Fruit fly (Drosophila melanogaster) whole organism: ENCODE data around the gene CG6244.

Experiments used
- CG8478 ChIP-seq: fragments of >200 bp; optimal IDR thresholded peaks from 2 replicates; lab custom pipeline; 2018; ENCODE audit warnings: inconsistent platforms
- Dll ChIP-seq: fragments of >200 bp; optimal IDR thresholded peaks from 2 replicates; lab custom pipeline; 2017
- EcR ChIP-seq, 2 experiments: fragments of >200 bp; optimal IDR thresholded peaks; 2 replicates each; lab custom pipeline; 2017; ENCODE audit warnings: missing biosample characterization in 2 of 2, missing genetic modification characterization in 2 of 2, missing genetic modification reagents in 2 of 2
- pan ChIP-seq: fragments of >200 bp; optimal IDR thresholded peaks from 2 replicates; lab custom pipeline; 2017
- psq ChIP-seq: fragments of >200 bp; optimal IDR thresholded peaks from 2 replicates; lab custom pipeline; 2017
- usp ChIP-seq: fragments of >200 bp; optimal IDR thresholded peaks from 2 replicates; lab custom pipeline; 2017; ENCODE audit warnings: missing biosample characterization, missing genetic modification characterization, mixed read lengths

CG6244 gene

DNA sequence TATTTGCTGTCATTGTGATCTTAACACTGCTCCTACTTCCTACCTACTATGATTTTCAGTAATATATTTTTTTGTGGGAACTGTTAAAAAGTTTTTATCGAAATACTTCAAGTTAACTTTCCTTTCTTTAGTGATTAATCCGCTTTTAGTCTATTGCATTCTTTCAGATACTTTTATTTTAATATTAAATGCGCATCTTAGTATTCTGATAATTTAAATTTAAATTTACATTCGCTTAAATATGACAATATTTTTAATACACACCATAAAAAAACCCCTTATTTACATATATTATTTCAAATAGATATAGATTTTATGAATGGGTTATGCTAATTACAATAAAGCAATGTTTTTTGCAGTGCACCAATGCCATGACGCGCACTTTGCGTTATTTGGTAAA lies 36.5 kb downstream of the CG6244 start:
- TF ChIP-seq EcR (GFP tag; optimal IDR thresholded peaks at IDR 0.05; lab: Kevin White, UChicago) = no peak
- no peak for TF ChIP-seq psq (lab: Kevin White, UChicago)
- TF ChIP-seq Dll (lab: Kevin White, UChicago) = no peak
- TF ChIP-seq CG8478 (lab: Kevin White, UChicago) = no peak
- no peak for TF ChIP-seq pan
- TF ChIP-seq usp (GFP tag; lab: Kevin White, UChicago) = no peak

DNA sequence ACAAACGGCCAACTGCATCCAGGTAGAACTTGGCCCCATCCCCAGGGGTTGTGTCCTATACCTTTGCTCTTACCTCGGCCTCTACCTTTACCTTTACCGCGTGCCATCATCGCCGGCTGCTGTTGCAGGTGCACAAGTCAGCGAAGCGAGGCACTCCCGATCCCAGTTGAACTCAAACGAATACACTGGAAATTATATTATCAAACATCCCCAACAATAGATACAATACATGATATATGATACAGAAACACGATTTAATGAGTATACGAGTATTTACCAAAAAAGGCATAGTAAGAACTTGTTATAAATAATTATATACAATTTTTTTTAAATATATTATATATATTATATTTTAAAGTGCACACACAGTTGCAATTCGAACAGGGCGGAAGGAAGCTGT lies 39.1 kb downstream of the CG6244 start:
- no peak for TF ChIP-seq usp (GFP tag; lab: Kevin White, UChicago)
- no peak for TF ChIP-seq EcR (GFP tag; optimal IDR thresholded peaks at IDR 0.05; lab: Kevin White, UChicago)
- no peak for TF ChIP-seq pan
- no peak for TF ChIP-seq Dll (lab: Kevin White, UChicago)
- TF ChIP-seq CG8478 (lab: Kevin White, UChicago) = no peak
- TF ChIP-seq psq (lab: Kevin White, UChicago) = no peak

- TF ChIP-seq Dll (lab: Kevin White, UChicago) (no peak), usp (GFP tag; lab: Kevin White, UChicago) (no peak), EcR (GFP tag; optimal IDR thresholded peaks at IDR 0.05; lab: Kevin White, UChicago) (no peak), psq (lab: Kevin White, UChicago) (no peak), CG8478 (lab: Kevin White, UChicago) (no peak), pan (no peak)
Measured at dm6 chr3L:15847655-15848054, 39.5 kb downstream of the CG6244 start.

dm6 chr3L:15856035-15856434 lies 47.9 kb downstream of the CG6244 start:
- TF ChIP-seq CG8478 (lab: Kevin White, UChicago) (no peak), Dll (lab: Kevin White, UChicago) (no peak), usp (GFP tag; lab: Kevin White, UChicago) (no peak), pan (no peak)
